Fruit fly (Drosophila melanogaster) whole organism, embryonic: Measurements from ENCODE around the gene Ir25a.

Source experiments
- Atf6 ChIP-seq: fragments of 200-800 bp; sonication (Bioruptor generic); IDR thresholded peaks from 2 replicates; pipeline ENCODE4 v1.3.6; 2022; ENCODE audit warnings: missing biosample characterization, missing genetic modification characterization
- Bteb2 ChIP-seq: fragments of 200-800 bp; sonication (Bioruptor generic); optimal IDR thresholded peaks from 2 replicates; lab custom pipeline; 2016; ENCODE audit warnings: missing biosample characterization, missing genetic modification characterization
- CG1024 ChIP-seq: fragments of 200-800 bp; sonication (Bioruptor generic); IDR thresholded peaks from 2 replicates; pipeline ENCODE4 v1.3.6; 2022; ENCODE audit warnings: missing biosample characterization, missing genetic modification characterization
- CG10565 ChIP-seq: fragments of 200-800 bp; sonication (Bioruptor generic); optimal IDR thresholded peaks from 3 replicates; lab custom pipeline; 2016; ENCODE audit warnings: missing biosample characterization, mild to moderate bottlenecking, missing genetic modification characterization
- CG11247 ChIP-seq: fragments of 200-800 bp; sonication (Bioruptor generic); IDR thresholded peaks from 2 replicates; pipeline ENCODE4 v1.3.6; 2022; ENCODE audit warnings: missing biosample characterization, missing genetic modification characterization
- CG11456 ChIP-seq: fragments of 200-800 bp; sonication (Bioruptor generic); IDR thresholded peaks from 3 replicates; pipeline ENCODE4 v1.3.6; 2022; ENCODE audit warnings: missing biosample characterization, missing genetic modification characterization
- CG12155 ChIP-seq: fragments of 200-800 bp; sonication (Bioruptor generic); optimal IDR thresholded peaks from 3 replicates; lab custom pipeline; 2016; ENCODE audit warnings: missing biosample characterization, missing genetic modification characterization
- CG12744 ChIP-seq: fragments of 200-800 bp; sonication (Bioruptor generic); optimal IDR thresholded peaks from 2 replicates; lab custom pipeline; 2016; ENCODE audit warnings: missing biosample characterization, missing genetic modification characterization
- CG14710 ChIP-seq: fragments of 200-800 bp; sonication (Bioruptor generic); optimal IDR thresholded peaks from 3 replicates; lab custom pipeline; 2019; ENCODE audit warnings: missing biosample characterization, mild to moderate bottlenecking, missing genetic modification characterization, moderate library complexity
- CG18599 ChIP-seq: fragments of 200-800 bp; sonication (Bioruptor generic); optimal IDR thresholded peaks from 3 replicates; lab custom pipeline; 2017; ENCODE audit warnings: missing biosample characterization, missing genetic modification characterization, mild to moderate bottlenecking, moderate library complexity, missing genetic modification reagents
- CG2116 ChIP-seq: fragments of 200-800 bp; sonication (Bioruptor generic); optimal IDR thresholded peaks from 3 replicates; lab custom pipeline; 2018; ENCODE audit warnings: missing biosample characterization, mild to moderate bottlenecking, missing genetic modification characterization
- CG2199 ChIP-seq: fragments of 200-800 bp; sonication (Bioruptor generic); IDR thresholded peaks from 3 replicates; pipeline ENCODE4 v1.3.6; 2022; ENCODE audit warnings: missing biosample characterization, missing genetic modification characterization
- CG2875 ChIP-seq: fragments of 200-800 bp; sonication (Bioruptor generic); optimal IDR thresholded peaks from 2 replicates; lab custom pipeline; 2017; ENCODE audit warnings: missing biosample characterization, mild to moderate bottlenecking, missing genetic modification characterization, missing genetic modification reagents
- CG33213 ChIP-seq: fragments of 200-800 bp; sonication (Bioruptor generic); optimal IDR thresholded peaks from 3 replicates; lab custom pipeline; 2016; ENCODE audit warnings: missing biosample characterization, missing genetic modification characterization
- CG4854 ChIP-seq: fragments of 200-800 bp; sonication (Bioruptor generic); optimal IDR thresholded peaks from 2 replicates; lab custom pipeline; 2016; ENCODE audit warnings: missing biosample characterization, missing genetic modification characterization, inconsistent platforms
- CG6175 ChIP-seq: fragments of 200-800 bp; sonication (Bioruptor generic); IDR thresholded peaks from 3 replicates; pipeline ENCODE4 v1.3.6; 2022; ENCODE audit warnings: missing biosample characterization, missing genetic modification characterization
- CG7963 ChIP-seq: fragments of 200-800 bp; sonication (Bioruptor generic); IDR thresholded peaks from 3 replicates; pipeline ENCODE4 v1.3.6; 2022; ENCODE audit warnings: missing biosample characterization, missing genetic modification characterization; ENCODE audit not compliant: partially characterized antibody
- CG8478 ChIP-seq: fragments of >200 bp; optimal IDR thresholded peaks from 2 replicates; lab custom pipeline; 2018
- D19A ChIP-seq: fragments of 200-800 bp; optimal IDR thresholded peaks from 3 replicates; lab custom pipeline; 2019; ENCODE audit warnings: missing biosample characterization, mild to moderate bottlenecking, missing genetic modification characterization, moderate library complexity
- Doc3 ChIP-seq: fragments of 200-800 bp; sonication (Bioruptor generic); IDR thresholded peaks from 3 replicates; pipeline ENCODE4 v1.3.6; 2022; ENCODE audit warnings: missing biosample characterization, missing genetic modification characterization; ENCODE audit not compliant: partially characterized antibody
- E2f1 ChIP-seq: fragments of 200-800 bp; sonication (Bioruptor generic); IDR thresholded peaks from 2 replicates; pipeline ENCODE4 v1.3.6; 2022; ENCODE audit warnings: missing biosample characterization, missing genetic modification characterization
- Elba2 ChIP-seq: fragments of 200-800 bp; sonication (Bioruptor generic); optimal IDR thresholded peaks from 3 replicates; lab custom pipeline; 2016; ENCODE audit warnings: missing biosample characterization, missing genetic modification characterization
- Gug ChIP-seq: fragments of 200-800 bp; sonication (Bioruptor generic); IDR thresholded peaks from 4 replicates; pipeline ENCODE4 v1.3.6; 2022; ENCODE audit warnings: missing biosample characterization, missing genetic modification characterization
- H15 ChIP-seq: fragments of 200-800 bp; sonication (Bioruptor generic); IDR thresholded peaks from 3 replicates; pipeline ENCODE4 v1.3.6; 2022; ENCODE audit warnings: missing biosample characterization, missing genetic modification characterization
- H2.0 ChIP-seq: fragments of 200-800 bp; sonication (Bioruptor generic); IDR thresholded peaks from 2 replicates; pipeline ENCODE4 v1.3.6; 2022; ENCODE audit warnings: missing biosample characterization, missing genetic modification characterization
- HLHmδ ChIP-seq: fragments of 200-800 bp; sonication (Bioruptor generic); optimal IDR thresholded peaks from 2 replicates; lab custom pipeline; 2018; ENCODE audit warnings: missing biosample characterization, mild to moderate bottlenecking, missing genetic modification characterization, moderate library complexity
- HmgD ChIP-seq: fragments of 200-800 bp; sonication (Bioruptor generic); optimal IDR thresholded peaks from 3 replicates; lab custom pipeline; 2016; ENCODE audit warnings: missing biosample characterization, missing genetic modification characterization
- Hr39 ChIP-seq: fragments of >200 bp; optimal IDR thresholded peaks from 2 replicates; lab custom pipeline; 2017
- Hr51 ChIP-seq, 2 experiments: fragments of 200-800 bp; sonication (Bioruptor generic); optimal IDR thresholded peaks; 2 replicates in 1 of 2; 3 replicates in 1 of 2; lab custom pipeline; 2016 to 2018; ENCODE audit warnings: missing biosample characterization in 2 of 2, missing genetic modification characterization in 2 of 2, mild to moderate bottlenecking in 1 of 2, moderate library complexity in 1 of 2
- Hsf ChIP-seq: fragments of 200-800 bp; sonication (Bioruptor generic); optimal IDR thresholded peaks from 3 replicates; lab custom pipeline; 2016; ENCODE audit warnings: missing biosample characterization, missing genetic modification characterization
- Kr ChIP-seq: fragments of 200-800 bp; sonication (Bioruptor generic); optimal IDR thresholded peaks from 2 replicates; lab custom pipeline; 2017; ENCODE audit warnings: missing biosample characterization, mild to moderate bottlenecking, missing genetic modification characterization
- NfI ChIP-seq: fragments of 200-800 bp; sonication (Bioruptor generic); optimal IDR thresholded peaks from 3 replicates; lab custom pipeline; 2018; ENCODE audit warnings: missing biosample characterization, mild to moderate bottlenecking, missing genetic modification characterization, moderate library complexity
- Scr ChIP-seq: fragments of 200-800 bp; sonication (Bioruptor generic); IDR thresholded peaks from 2 replicates; pipeline ENCODE4 v1.3.6; 2022; ENCODE audit warnings: missing biosample characterization, missing genetic modification characterization; ENCODE audit not compliant: partially characterized antibody
- YL-1 ChIP-seq: fragments of 200-800 bp; sonication (Bioruptor generic); optimal IDR thresholded peaks from 3 replicates; lab custom pipeline; 2017; ENCODE audit warnings: missing biosample characterization, mild to moderate bottlenecking, missing genetic modification characterization
- bab2 ChIP-seq: fragments of 200-800 bp; sonication (Bioruptor generic); optimal IDR thresholded peaks from 2 replicates; lab custom pipeline; 2016; ENCODE audit warnings: missing biosample characterization, missing genetic modification characterization
- bowl ChIP-seq: fragments of 200-800 bp; sonication (Bioruptor generic); IDR thresholded peaks from 2 replicates; pipeline ENCODE4 v1.3.6; 2022; ENCODE audit warnings: missing biosample characterization, missing genetic modification characterization
- cas ChIP-seq: fragments of 200-800 bp; sonication (Bioruptor generic); IDR thresholded peaks from 2 replicates; pipeline ENCODE4 v1.3.6; 2022; ENCODE audit warnings: missing biosample characterization, missing genetic modification characterization
- cato ChIP-seq: fragments of 200-800 bp; sonication (Bioruptor generic); optimal IDR thresholded peaks from 2 replicates; lab custom pipeline; 2016; ENCODE audit warnings: missing biosample characterization, missing genetic modification characterization, borderline replicate concordance
- croc ChIP-seq: fragments of 200-800 bp; sonication (Bioruptor generic); conservative IDR thresholded peaks from 3 replicates; pipeline ENCODE4 v1.3.6; 2022; ENCODE audit warnings: missing biosample characterization, missing genetic modification characterization
- fd64A ChIP-seq: fragments of 200-800 bp; sonication (Bioruptor generic); optimal IDR thresholded peaks from 3 replicates; lab custom pipeline; 2018; ENCODE audit warnings: missing biosample characterization, mild to moderate bottlenecking, missing genetic modification characterization
- fd96Cb ChIP-seq: fragments of 200-800 bp; sonication (Bioruptor generic); optimal IDR thresholded peaks from 2 replicates; lab custom pipeline; 2018; ENCODE audit warnings: missing biosample characterization, mild to moderate bottlenecking, missing genetic modification characterization, moderate library complexity
- fru ChIP-seq: fragments of >200 bp; optimal IDR thresholded peaks from 2 replicates; lab custom pipeline; 2017
- gsb ChIP-seq: fragments of 200-800 bp; sonication (Bioruptor generic); IDR thresholded peaks from 2 replicates; pipeline ENCODE4 v1.3.6; 2022; ENCODE audit warnings: missing biosample characterization, missing genetic modification characterization
- pho ChIP-seq: fragments of 200-800 bp; sonication (Bioruptor generic); optimal IDR thresholded peaks from 2 replicates; lab custom pipeline; 2016; ENCODE audit warnings: missing biosample characterization, missing genetic modification characterization
- pnt ChIP-seq: fragments of 200-800 bp; sonication (Bioruptor generic); optimal IDR thresholded peaks from 3 replicates; lab custom pipeline; 2016; ENCODE audit warnings: missing biosample characterization, missing genetic modification characterization
- prd ChIP-seq, 3 experiments: fragments of >200 bp in 2 of 3; fragments of 200-800 bp in 1 of 3; sonication (Bioruptor generic) in 1 of 3; optimal IDR thresholded peaks in 2 of 3; IDR thresholded peaks in 1 of 3; 2 replicates in 2 of 3; 3 replicates in 1 of 3; pipeline versions ENCODE4 v1.3.6 to Lab custom; 2017 to 2022; ENCODE audit warnings: missing biosample characterization in 1 of 3, missing genetic modification characterization in 1 of 3
- shn ChIP-seq: fragments of 200-800 bp; sonication (Bioruptor generic); optimal IDR thresholded peaks from 3 replicates; lab custom pipeline; 2016; ENCODE audit warnings: missing biosample characterization, missing genetic modification characterization
- sob ChIP-seq: fragments of 200-800 bp; sonication (Bioruptor generic); IDR thresholded peaks from 2 replicates; pipeline ENCODE4 v1.3.6; 2022; ENCODE audit warnings: missing biosample characterization, missing genetic modification characterization
- sr ChIP-seq: fragments of 200-800 bp; sonication (Bioruptor generic); IDR thresholded peaks from 3 replicates; pipeline ENCODE4 v1.3.6; 2022; ENCODE audit warnings: missing biosample characterization, missing genetic modification characterization
- wdn ChIP-seq: fragments of 200-800 bp; sonication (Bioruptor generic); IDR thresholded peaks from 2 replicates; pipeline ENCODE4 v1.3.6; 2022; ENCODE audit warnings: missing biosample characterization, missing genetic modification characterization
- zfh1 ChIP-seq: fragments of 200-800 bp; sonication (Bioruptor generic); IDR thresholded peaks from 3 replicates; pipeline ENCODE4 v1.3.6; 2022; ENCODE audit warnings: missing biosample characterization, missing genetic modification characterization

Ir25a gene

dm6 chr2L:4847191-4847853, 12.2 kb upstream of the Ir25a start, which contains the start of the genes mxt and CG11927 (continued):
- TF ChIP-seq Scr (GFP tag; lab: Robert Waterston, UW) = peak; percentile 92
- TF ChIP-seq CG2116 (GFP tag; lab: Kevin White, UChicago) = peak; percentile 53
- no peak for TF ChIP-seq fd64A (GFP tag; lab: Kevin White, UChicago)
- TF ChIP-seq shn (GFP tag; lab: Kevin White, UChicago) = peak; percentile 49
- no peak for TF ChIP-seq CG12744 (GFP tag; lab: Kevin White, UChicago)
- peak; percentile 56 for TF ChIP-seq pnt (GFP tag; lab: Kevin White, UChicago)
- TF ChIP-seq CG2875 (GFP tag; lab: Kevin White, UChicago) = no peak
- TF ChIP-seq HmgD (GFP tag; lab: Kevin White, UChicago) = no peak
- TF ChIP-seq sr (GFP tag; lab: Robert Waterston, UW) = no peak
- peak; percentile 75; the same call in 2 of the 3 replicates for TF ChIP-seq CG11456 (GFP tag; lab: Robert Waterston, UW)
- no peak for TF ChIP-seq gsb (GFP tag; lab: Robert Waterston, UW)
- TF ChIP-seq YL-1 (GFP tag; lab: Kevin White, UChicago) = no peak
- TF ChIP-seq cas (GFP tag; lab: Robert Waterston, UW) = 0 out of 2 replicates have a peak, but pooled peaks have one; percentile 30
- no peak for TF ChIP-seq Bteb2 (GFP tag; lab: Kevin White, UChicago)
- peak; percentile 50 for TF ChIP-seq Hsf (GFP tag; lab: Kevin White, UChicago)
- TF ChIP-seq bab2 = peak; percentile 38
- no peak for TF ChIP-seq CG2199 (GFP tag; lab: Robert Waterston, UW)
- peak; percentile 90 for TF ChIP-seq Doc3 (GFP tag; lab: Robert Waterston, UW)
- TF ChIP-seq CG4854 (GFP tag; lab: Kevin White, UChicago) = no peak
- peak; percentile 28 for TF ChIP-seq fd96Cb (tag; lab: Kevin White, UChicago)
- TF ChIP-seq Atf6 = no peak
- no peak for TF ChIP-seq cato
- TF ChIP-seq bowl (GFP tag; lab: Robert Waterston, UW) = no peak
- TF ChIP-seq wdn = 0 out of 2 replicates have a peak, but pooled peaks have one; percentile 32
- TF ChIP-seq sob (GFP tag; lab: Robert Waterston, UW) = peak; percentile 48; the same call in 1 of the 2 replicates
- TF ChIP-seq HLHmδ = no peak
- no peak for TF ChIP-seq CG6175 (GFP tag; lab: Robert Waterston, UW)
- TF ChIP-seq D19A (tag; lab: Kevin White, UChicago) = no peak
- TF ChIP-seq pho (GFP tag; lab: Kevin White, UChicago) = peak; percentile 45
- TF ChIP-seq E2f1 (GFP tag; lab: Robert Waterston, UW) = no peak
- peak; percentile 53 for TF ChIP-seq NfI
- peak; percentile 38; the same call in 1 of the 3 replicates for TF ChIP-seq H15
- no peak for TF ChIP-seq Hr39
- no peak for TF ChIP-seq Kr (GFP tag; lab: Kevin White, UChicago)
- TF ChIP-seq CG7963 (GFP tag; lab: Robert Waterston, UW) = peak; percentile 77
- peak; percentile 71 for TF ChIP-seq CG12155
- TF ChIP-seq prd (optimal IDR thresholded peaks at IDR 0.05; lab: Kevin White, UChicago) = no peak
- TF ChIP-seq prd (GFP tag; IDR thresholded peaks at IDR 0.05; lab: Robert Waterston, UW) = peak; percentile 65; the same call in 2 of the 3 replicates
- no peak for TF ChIP-seq CG8478 (lab: Kevin White, UChicago)
- peak; percentile 71; the same call in 2 of the 3 replicates for TF ChIP-seq zfh1 (GFP tag; lab: Robert Waterston, UW)
- no peak for TF ChIP-seq croc (GFP tag; lab: Robert Waterston, UW)
- peak in 1 of 2 experiments; percentile 45 for TF ChIP-seq Hr51 (GFP tag; optimal IDR thresholded peaks at IDR 0.05; lab: Kevin White, UChicago)
- peak; percentile 63 for TF ChIP-seq CG14710 (tag; lab: Kevin White, UChicago)
- TF ChIP-seq Elba2 = no peak
- no peak for TF ChIP-seq CG1024 (GFP tag; lab: Robert Waterston, UW)
- peak; percentile 44; the same call in 1 of the 2 replicates for TF ChIP-seq H2.0 (GFP tag; lab: Robert Waterston, UW)
- peak; percentile 5 for TF ChIP-seq CG33213 (GFP tag; lab: Kevin White, UChicago)
- TF ChIP-seq fru (lab: Kevin White, UChicago) = no peak
- peak; percentile 53 for TF ChIP-seq CG11247 (GFP tag; lab: Robert Waterston, UW)
- TF ChIP-seq CG18599 = no peak
- TF ChIP-seq CG10565 (GFP tag; lab: Kevin White, UChicago) = no peak
- peak; percentile 83 for TF ChIP-seq Gug (GFP tag; lab: Robert Waterston, UW)
